Fruit fly (Drosophila melanogaster): ENCODE results near the gene Grx1.

Gene Grx1

DNA sequence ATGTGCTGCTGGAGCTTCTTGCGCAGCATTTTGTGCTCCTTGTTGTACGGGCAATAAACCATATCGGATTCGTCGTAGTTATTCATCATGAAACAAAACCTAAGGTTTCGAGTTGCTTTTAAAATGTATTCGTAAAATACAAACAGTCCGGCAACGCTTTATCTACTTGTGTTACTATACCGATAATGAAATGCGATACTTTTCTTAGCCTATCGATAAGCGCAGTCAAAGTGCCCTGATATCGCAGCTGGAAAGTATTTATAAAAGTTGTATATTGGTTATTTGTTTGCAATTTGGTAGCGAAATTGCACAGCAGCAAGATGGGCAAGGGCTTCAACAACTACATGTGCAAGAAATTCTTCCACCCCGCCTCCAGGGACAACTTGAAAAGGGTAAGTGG, 32.4 kb downstream of the Grx1 start, which contains the start of the genes arx and CG6843 (continued):
- TF ChIP-seq CG2129 (GFP tag; IDR thresholded peaks at IDR 0.05; ENCODE audit: partially characterized antibody) (peak; percentile 81), Nf-YB (GFP tag; optimal IDR thresholded peaks at IDR 0.05) (no peak), ash1 (GFP tag; optimal IDR thresholded peaks at IDR 0.05) (no peak), CG2120 (GFP tag; optimal IDR thresholded peaks at IDR 0.05) (peak; percentile 19), br (optimal IDR thresholded peaks at IDR 0.05) (no peak), CG8089 (GFP tag; optimal IDR thresholded peaks at IDR 0.05) (no peak), CG7357 (GFP tag; IDR thresholded peaks at IDR 0.05) (no peak), p53 (GFP tag; optimal IDR thresholded peaks at IDR 0.05) (no peak), CG2889 (GFP tag; IDR thresholded peaks at IDR 0.05) (no peak), Tbp (GFP tag; optimal IDR thresholded peaks at IDR 0.05) (no peak), CG4707 (GFP tag; optimal IDR thresholded peaks at IDR 0.05) (no peak), CG17385 (GFP tag; optimal IDR thresholded peaks at IDR 0.05) (no peak), fu2 (GFP tag; optimal IDR thresholded peaks at IDR 0.05) (no peak), CG34376 (GFP tag; optimal IDR thresholded peaks at IDR 0.05) (no peak), CG4328 (GFP tag; optimal IDR thresholded peaks at IDR 0.05) (no peak), Med (GFP tag) (peak; percentile 74), nau (GFP tag; optimal IDR thresholded peaks at IDR 0.05) (no peak), trh (GFP tag; optimal IDR thresholded peaks at IDR 0.05) (no peak), CG12299 (tag; optimal IDR thresholded peaks at IDR 0.05) (no peak), CG11456 (GFP tag; IDR thresholded peaks at IDR 0.05) (no peak), CG12391 (tag; optimal IDR thresholded peaks at IDR 0.05) (peak; percentile 22), al (GFP tag; IDR thresholded peaks at IDR 0.05) (no peak), dysf (GFP tag; IDR thresholded peaks at IDR 0.05) (no peak), CG17328 (GFP tag; IDR thresholded peaks at IDR 0.05) (no peak), CG9797 (GFP tag; optimal IDR thresholded peaks at IDR 0.05) (no peak), HHEX (GFP tag; optimal IDR thresholded peaks at IDR 0.05) (no peak), Deaf1 (tag; optimal IDR thresholded peaks at IDR 0.05) (no peak), da (GFP tag; optimal IDR thresholded peaks at IDR 0.05) (no peak), hkb (optimal IDR thresholded peaks at IDR 0.05) (no peak), hkb (GFP tag; IDR thresholded peaks at IDR 0.05) (no peak), CG13296 (GFP tag; optimal IDR thresholded peaks at IDR 0.05) (no peak), CG1603 (tag; optimal IDR thresholded peaks at IDR 0.05) (peak; percentile 73), dati (GFP tag; IDR thresholded peaks at IDR 0.05) (no peak), Ets65A (GFP tag) (no peak), CG12769 (tag; optimal IDR thresholded peaks at IDR 0.05) (no peak), emc (GFP tag; optimal IDR thresholded peaks at IDR 0.05) (no peak), Hsf (GFP tag; optimal IDR thresholded peaks at IDR 0.05) (no peak), CG7271 (tag; optimal IDR thresholded peaks at IDR 0.05) (no peak), CG12236 (GFP tag; optimal IDR thresholded peaks at IDR 0.05) (no peak), CG14965 (GFP tag; optimal IDR thresholded peaks at IDR 0.05; ENCODE audit: borderline replicate concordance) (no peak), C15 (GFP tag; IDR thresholded peaks at IDR 0.05) (no peak), Usf (GFP tag; optimal IDR thresholded peaks at IDR 0.05) (no peak), CG12942 (GFP tag; optimal IDR thresholded peaks at IDR 0.05) (no peak), vvl (GFP tag; IDR thresholded peaks at IDR 0.05) (no peak), fru (optimal IDR thresholded peaks at IDR 0.05) (no peak), CG10959 (GFP tag; IDR thresholded peaks at IDR 0.05) (no peak), CG8388 (GFP tag; optimal IDR thresholded peaks at IDR 0.05) (no peak), CG4617 (GFP tag; optimal IDR thresholded peaks at IDR 0.05; ENCODE audit: borderline replicate concordance) (peak; percentile 90), CG31441 (GFP tag; IDR thresholded peaks at IDR 0.05) (no peak), Rfx (GFP tag; IDR thresholded peaks at IDR 0.05) (no peak), CG13775 (GFP tag; optimal IDR thresholded peaks at IDR 0.05) (no peak), CG17802 (tag; optimal IDR thresholded peaks at IDR 0.05) (no peak), sim (GFP tag; IDR thresholded peaks at IDR 0.05) (no peak), fd96Cb (tag; optimal IDR thresholded peaks at IDR 0.05) (no peak)
